Fruit fly (Drosophila melanogaster): Measurements from ENCODE around the gene CG18048.
A peak's percentile ranks its signal among the peaks of the same experiment; 100 is the strongest.

Gene CG18048

DNA sequence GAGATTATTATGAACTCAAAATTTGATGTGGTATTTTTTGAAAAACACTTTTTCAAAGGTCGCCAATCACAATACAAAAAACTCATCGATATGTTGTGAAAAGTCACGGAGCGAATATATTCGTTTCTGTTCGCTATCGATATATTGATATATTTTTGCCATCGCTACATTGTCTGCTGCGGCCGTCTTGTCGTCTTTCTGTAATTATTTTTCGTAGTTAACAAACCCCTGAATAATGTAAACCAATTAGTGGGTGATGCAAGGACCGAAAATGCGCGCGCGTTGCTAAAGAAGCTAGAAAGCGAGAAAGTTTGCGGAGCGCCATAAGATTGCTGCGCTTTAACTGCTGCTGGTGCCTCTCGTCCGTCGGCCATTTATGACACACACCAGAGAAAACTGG is 4.8 kb downstream of the CG18048 start, which contains the start of gene Pak (continued):
- TF ChIP-seq Rx (GFP tag; IDR thresholded peaks at IDR 0.05) (no peak), Bgb (GFP tag; IDR thresholded peaks at IDR 0.05; ENCODE audit: partially characterized antibody) (peak; percentile 96), Mrtf (GFP tag; IDR thresholded peaks at IDR 0.05) (no peak), CG9215 (GFP tag; IDR thresholded peaks at IDR 0.05) (no peak), gce (GFP tag; IDR thresholded peaks at IDR 0.05) (no peak), CG5245 (GFP tag; optimal IDR thresholded peaks at IDR 0.05) (no peak), CG6683 (GFP tag; optimal IDR thresholded peaks at IDR 0.05) (no peak), gro (GFP tag; optimal IDR thresholded peaks at IDR 0.05) (no peak), esg (GFP tag; conservative IDR thresholded peaks at IDR 0.05) (no peak), Sry-δ (GFP tag; optimal IDR thresholded peaks at IDR 0.05) (peak; percentile 97), CG4617 (GFP tag; optimal IDR thresholded peaks at IDR 0.05; ENCODE audit: borderline replicate concordance) (peak; percentile 95), CG2875 (GFP tag; optimal IDR thresholded peaks at IDR 0.05) (no peak), Abd-B (GFP tag; optimal IDR thresholded peaks at IDR 0.05) (peak; percentile 12), dan (GFP tag; IDR thresholded peaks at IDR 0.05) (no peak), Lpt (GFP tag; optimal IDR thresholded peaks at IDR 0.05) (no peak), Vsx1 (GFP tag; optimal IDR thresholded peaks at IDR 0.05) (no peak), gcm2 (GFP tag; optimal IDR thresholded peaks at IDR 0.05) (no peak), Max (GFP tag; optimal IDR thresholded peaks at IDR 0.05) (no peak), zen2 (GFP tag; IDR thresholded peaks at IDR 0.05; ENCODE audit: partially characterized antibody) (peak; percentile 90), CG17612 (GFP tag; IDR thresholded peaks at IDR 0.05) (no peak), CG4424 (GFP tag; optimal IDR thresholded peaks at IDR 0.05) (no peak), CG30020 (tag; optimal IDR thresholded peaks at IDR 0.05) (peak; percentile 57), CG1233 (GFP tag; optimal IDR thresholded peaks at IDR 0.05) (no peak), CG32767 (GFP tag; IDR thresholded peaks at IDR 0.05) (no peak), dysf (GFP tag; IDR thresholded peaks at IDR 0.05) (no peak), lola (GFP tag; optimal IDR thresholded peaks at IDR 0.05) (no peak), org-1 (GFP tag; optimal IDR thresholded peaks at IDR 0.05) (no peak), CG3281 (GFP tag; optimal IDR thresholded peaks at IDR 0.05) (no peak), HLHmδ (GFP tag; optimal IDR thresholded peaks at IDR 0.05) (no peak), zfh1 (GFP tag; IDR thresholded peaks at IDR 0.05) (no peak), ab (GFP tag; optimal IDR thresholded peaks at IDR 0.05) (no peak), CG12219 (GFP tag; optimal IDR thresholded peaks at IDR 0.05) (no peak), Hr78 (GFP tag; optimal IDR thresholded peaks at IDR 0.05) (no peak), CG17802 (tag; optimal IDR thresholded peaks at IDR 0.05) (no peak), ham (GFP tag; IDR thresholded peaks at IDR 0.05) (no peak), CG9609 (GFP tag; optimal IDR thresholded peaks at IDR 0.05) (no peak), unc-4 (GFP tag; IDR thresholded peaks at IDR 0.05; ENCODE audit: partially characterized antibody) (peak; percentile 94), disco-r (GFP tag; optimal IDR thresholded peaks at IDR 0.05) (no peak), CG4328 (GFP tag; optimal IDR thresholded peaks at IDR 0.05) (no peak), Sox100B (GFP tag; optimal IDR thresholded peaks at IDR 0.05) (no peak), MESR4 (GFP tag; optimal IDR thresholded peaks at IDR 0.05) (peak; percentile 85), cas (GFP tag; IDR thresholded peaks at IDR 0.05) (no peak), CG8944 (GFP tag; optimal IDR thresholded peaks at IDR 0.05) (no peak), Ravus (GFP tag; IDR thresholded peaks at IDR 0.05) (no peak), al (GFP tag; IDR thresholded peaks at IDR 0.05) (no peak), Kr (GFP tag; optimal IDR thresholded peaks at IDR 0.05) (no peak), YL-1 (GFP tag; optimal IDR thresholded peaks at IDR 0.05) (peak; percentile 15), Nf-YA (GFP tag; IDR thresholded peaks at IDR 0.05) (no peak), CG7556 (GFP tag; optimal IDR thresholded peaks at IDR 0.05) (no peak), CG8478 (optimal IDR thresholded peaks at IDR 0.05) (no peak), CG30403 (GFP tag; optimal IDR thresholded peaks at IDR 0.05) (no peak), wdn (GFP tag; IDR thresholded peaks at IDR 0.05) (no peak)
